Worm (Caenorhabditis elegans) whole organism, early embryonic: Measurements from ENCODE around the gene F42G4.6.

Source experiments
- B0310.2 ChIP-seq: sonication (generic microtip); optimal IDR thresholded peaks from 2 replicates; lab custom pipeline; 2016; ENCODE audit warnings: mild to moderate bottlenecking, missing genetic modification characterization, missing compliant biosample characterization
- F13C5.2 ChIP-seq: sonication (generic microtip); optimal IDR thresholded peaks from 2 replicates; lab custom pipeline; 2017; ENCODE audit warnings: mild to moderate bottlenecking, missing genetic modification characterization, inconsistent platforms, missing compliant biosample characterization
- aly-1 ChIP-seq: sonication (generic microtip); optimal IDR thresholded peaks from 2 replicates; lab custom pipeline; 2016; ENCODE audit warnings: missing genetic modification characterization, missing compliant biosample characterization
- ama-1 ChIP-seq: fragments of 150-350 bp; optimal IDR thresholded peaks from 2 replicates; lab custom pipeline; 2014
- ceh-13 ChIP-seq: fragments of 200-800 bp; sonication (Bioruptor generic); optimal IDR thresholded peaks from 2 replicates; lab custom pipeline; 2018; ENCODE audit warnings: mild to moderate bottlenecking, missing genetic modification characterization, missing compliant biosample characterization
- ceh-36 ChIP-seq: sonication (generic microtip); optimal IDR thresholded peaks from 2 replicates; lab custom pipeline; 2016; ENCODE audit warnings: missing genetic modification characterization, inconsistent platforms, missing compliant biosample characterization
- flt-1 ChIP-seq: fragments of 200-800 bp; sonication (Bioruptor generic); IDR thresholded peaks from 2 replicates; pipeline ENCODE4 v1.3.6; 2022; ENCODE audit warnings: missing genetic modification characterization, missing compliant biosample characterization
- hmg-4 ChIP-seq: fragments of 200-800 bp; sonication (Bioruptor generic); optimal IDR thresholded peaks from 2 replicates; lab custom pipeline; 2018; ENCODE audit warnings: mild to moderate bottlenecking, missing genetic modification characterization, missing compliant biosample characterization
- hnd-1 ChIP-seq: sonication (generic microtip); optimal IDR thresholded peaks from 2 replicates; lab custom pipeline; 2016; ENCODE audit warnings: missing genetic modification characterization, missing compliant biosample characterization
- pes-1 ChIP-seq: fragments of 200-800 bp; sonication (Bioruptor generic); IDR thresholded peaks from 2 replicates; pipeline ENCODE4 v1.3.6; 2022; ENCODE audit warnings: missing genetic modification reagents, missing genetic modification characterization, missing compliant biosample characterization
- scrt-1 ChIP-seq: fragments of 200-800 bp; sonication (Bioruptor generic); IDR thresholded peaks from 2 replicates; pipeline ENCODE4 v1.3.6; 2022; ENCODE audit warnings: missing genetic modification characterization, missing compliant biosample characterization
- tbx-11 ChIP-seq: fragments of 200-800 bp; sonication (Bioruptor generic); IDR thresholded peaks from 2 replicates; pipeline ENCODE4 v1.3.6; 2022; ENCODE audit warnings: missing genetic modification characterization, missing compliant biosample characterization
- tbx-37 ChIP-seq: fragments of 200-800 bp; sonication (Bioruptor generic); conservative IDR thresholded peaks from 2 replicates; pipeline ENCODE4 v1.3.6; 2022; ENCODE audit warnings: missing genetic modification reagents, missing genetic modification characterization, missing compliant biosample characterization
- tra-4 ChIP-seq: sonication (generic microtip); optimal IDR thresholded peaks from 2 replicates; lab custom pipeline; 2017; ENCODE audit warnings: missing genetic modification characterization, missing compliant biosample characterization

ce11 chrII:13036717-13037116 lies 42.5 kb upstream of the F42G4.6 start, which contains the start of gene F18A11.3:
- TF ChIP-seq flt-1 (GFP tag; lab: Robert Waterston, UW), result no peak
- TF ChIP-seq hnd-1, result no peak
- no peak for TF ChIP-seq ama-1 (lab: Kevin White, UChicago)
- TF ChIP-seq ceh-13 (GFP tag; lab: Kevin White, UChicago), result no peak
- TF ChIP-seq ceh-36 (tag; lab: Kevin White, UChicago), result no peak
- TF ChIP-seq tbx-37 (GFP tag; lab: Robert Waterston, UW), result no peak
- TF ChIP-seq aly-1 (tag; lab: Kevin White, UChicago), result no peak
- TF ChIP-seq F13C5.2 (tag; lab: Kevin White, UChicago), result no peak
- TF ChIP-seq B0310.2 (tag; lab: Kevin White, UChicago), result no peak
- TF ChIP-seq pes-1 (GFP tag; lab: Robert Waterston, UW), result no peak
- TF ChIP-seq scrt-1 (GFP tag; lab: Robert Waterston, UW), result no peak
- no peak for TF ChIP-seq tbx-11 (GFP tag; lab: Robert Waterston, UW)
- TF ChIP-seq tra-4 (tag; lab: Kevin White, UChicago), result no peak
- TF ChIP-seq hmg-4, result no peak
